Fruit fly (Drosophila melanogaster) whole organism, adult: Measurements from ENCODE around the gene ck.
A peak's percentile ranks its signal among the peaks of the same experiment; 100 is the strongest.

Source experiments
- CG11617 ChIP-seq: fragments of 200-800 bp; sonication (Bioruptor generic); optimal IDR thresholded peaks from 2 replicates; lab custom pipeline; 2017; ENCODE audit warnings: mild to moderate bottlenecking, missing biosample characterization, missing genetic modification reagents, missing genetic modification characterization
- CG12768 ChIP-seq: fragments of 200-800 bp; sonication (Bioruptor generic); optimal IDR thresholded peaks from 2 replicates; lab custom pipeline; 2017; ENCODE audit warnings: missing biosample characterization, missing genetic modification characterization, mild to moderate bottlenecking, moderate library complexity, missing genetic modification reagents
- CG14711 ChIP-seq: fragments of 200-800 bp; sonication (Bioruptor generic); optimal IDR thresholded peaks from 2 replicates; lab custom pipeline; 2018; ENCODE audit warnings: missing biosample characterization, mild to moderate bottlenecking, missing genetic modification characterization, moderate library complexity
- CG1620 ChIP-seq: fragments of 200-800 bp; sonication (Bioruptor generic); optimal IDR thresholded peaks from 2 replicates; lab custom pipeline; 2016; ENCODE audit warnings: missing biosample characterization, missing genetic modification characterization
- CG33017 ChIP-seq: fragments of 200-800 bp; sonication (Bioruptor generic); optimal IDR thresholded peaks from 2 replicates; lab custom pipeline; 2018; ENCODE audit warnings: missing biosample characterization, mild to moderate bottlenecking, missing genetic modification characterization, moderate library complexity
- CG5204 ChIP-seq: fragments of 200-800 bp; sonication (Bioruptor generic); optimal IDR thresholded peaks from 2 replicates; lab custom pipeline; 2016; ENCODE audit warnings: missing biosample characterization, missing genetic modification characterization
- CG7045 ChIP-seq: fragments of 200-800 bp; sonication (Bioruptor generic); optimal IDR thresholded peaks from 2 replicates; lab custom pipeline; 2017; ENCODE audit warnings: missing biosample characterization, mild to moderate bottlenecking, missing genetic modification characterization
- CG7101 ChIP-seq: fragments of 200-800 bp; sonication (Bioruptor generic); optimal IDR thresholded peaks from 2 replicates; lab custom pipeline; 2018; ENCODE audit warnings: missing biosample characterization, mild to moderate bottlenecking, missing genetic modification characterization, moderate library complexity
- Clk ChIP-seq: fragments of 200-800 bp; sonication (Bioruptor generic); optimal IDR thresholded peaks from 2 replicates; lab custom pipeline; 2017; ENCODE audit warnings: missing biosample characterization, missing genetic modification characterization
- Crg-1 ChIP-seq: fragments of 200-800 bp; sonication (Bioruptor generic); optimal IDR thresholded peaks from 2 replicates; lab custom pipeline; 2016; ENCODE audit warnings: missing biosample characterization, missing genetic modification characterization
- Hr96 ChIP-seq: fragments of 200-800 bp; sonication (Bioruptor generic); optimal IDR thresholded peaks from 2 replicates; lab custom pipeline; 2016; ENCODE audit warnings: missing biosample characterization, missing genetic modification characterization
- Mnt ChIP-seq: fragments of 200-800 bp; sonication (Bioruptor generic); optimal IDR thresholded peaks from 2 replicates; lab custom pipeline; 2016; ENCODE audit warnings: missing biosample characterization, mild to moderate bottlenecking, missing genetic modification characterization
- bab1 ChIP-seq: fragments of 200-800 bp; sonication (Bioruptor generic); optimal IDR thresholded peaks from 3 replicates; lab custom pipeline; 2019; ENCODE audit warnings: missing biosample characterization, mild to moderate bottlenecking, missing genetic modification characterization, moderate library complexity
- cic ChIP-seq: fragments of 200-800 bp; sonication (Bioruptor generic); optimal IDR thresholded peaks from 2 replicates; lab custom pipeline; 2017; ENCODE audit warnings: missing biosample characterization, mild to moderate bottlenecking, missing genetic modification characterization, moderate library complexity
- cnc ChIP-seq, 2 experiments: fragments of >200 bp; optimal IDR thresholded peaks; 2 replicates each; lab custom pipeline; 2017
- kay ChIP-seq: fragments of 200-800 bp; sonication (Bioruptor generic); peaks from one replicate; lab custom pipeline; 2016; ENCODE audit warnings: missing biosample characterization, missing genetic modification characterization, borderline replicate concordance
- ovo ChIP-seq: fragments of 200-800 bp; sonication (Bioruptor generic); optimal IDR thresholded peaks from 2 replicates; lab custom pipeline; 2016; ENCODE audit warnings: missing biosample characterization, missing genetic modification characterization
- pad ChIP-seq: fragments of 200-800 bp; sonication (Bioruptor generic); optimal IDR thresholded peaks from 3 replicates; lab custom pipeline; 2017; ENCODE audit warnings: missing biosample characterization, missing genetic modification characterization, mild to moderate bottlenecking, moderate library complexity, missing genetic modification reagents
- tj ChIP-seq: fragments of 200-800 bp; sonication (Bioruptor generic); optimal IDR thresholded peaks from 3 replicates; lab custom pipeline; 2017; ENCODE audit warnings: missing biosample characterization, mild to moderate bottlenecking, missing genetic modification characterization, moderate library complexity
- toe ChIP-seq: fragments of 200-800 bp; sonication (Bioruptor generic); optimal IDR thresholded peaks from 2 replicates; lab custom pipeline; 2016; ENCODE audit warnings: missing biosample characterization, missing genetic modification characterization

ck gene

DNA sequence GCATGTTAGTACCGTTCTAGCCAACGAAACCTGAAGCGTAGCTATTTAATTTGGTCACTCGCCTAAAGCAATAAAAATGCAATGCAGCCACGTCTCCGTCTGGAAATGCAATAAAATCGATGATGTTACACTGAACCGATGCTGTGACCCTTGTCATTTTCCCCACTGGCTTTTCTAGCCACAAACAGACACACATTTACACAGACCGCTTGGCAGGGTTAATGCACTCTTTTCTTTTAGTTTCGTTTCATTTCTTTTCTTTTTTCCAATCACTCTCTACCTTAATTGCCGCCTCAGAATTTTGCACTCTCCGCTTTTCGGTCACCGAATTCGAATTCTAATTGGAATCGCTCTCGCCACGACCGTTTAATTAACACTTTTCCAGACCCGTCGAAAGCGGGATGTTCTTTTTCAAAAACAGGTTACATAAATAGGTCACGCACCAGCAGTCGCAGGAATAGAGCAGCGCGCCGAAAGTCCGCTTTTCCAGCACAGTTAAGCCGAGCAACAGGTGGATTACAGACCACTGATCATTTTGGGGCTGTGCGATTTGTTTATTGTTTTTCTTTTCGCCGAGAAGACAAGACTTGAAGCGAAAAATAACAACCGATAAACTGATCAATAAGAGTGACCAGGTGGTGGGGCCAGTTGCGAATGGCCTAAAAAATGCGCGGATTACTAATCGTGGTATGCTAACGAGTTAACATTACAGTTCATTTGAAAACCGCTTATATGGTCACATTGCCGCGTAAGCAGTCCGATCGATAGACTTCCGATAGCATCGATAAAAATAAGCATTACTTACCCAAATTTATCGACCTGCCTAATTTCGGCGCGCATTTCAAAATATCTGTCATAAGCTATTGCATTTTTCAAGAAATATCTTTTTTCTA, at the start of gene ck:
TSS of gene ck (minus strand) at position 638 of the 893 bp plus-strand sequence.
- peak; percentile 1 for TF ChIP-seq pad (GFP tag; lab: Kevin White, UChicago)
- no peak for TF ChIP-seq ovo (GFP tag; lab: Kevin White, UChicago)
- no peak for TF ChIP-seq cnc (optimal IDR thresholded peaks at IDR 0.05; lab: Kevin White, UChicago)
- TF ChIP-seq bab1 (GFP tag; lab: Kevin White, UChicago): peak; percentile 10
- no peak for TF ChIP-seq CG12768 (GFP tag; lab: Kevin White, UChicago)
- no peak for TF ChIP-seq Crg-1

DNA sequence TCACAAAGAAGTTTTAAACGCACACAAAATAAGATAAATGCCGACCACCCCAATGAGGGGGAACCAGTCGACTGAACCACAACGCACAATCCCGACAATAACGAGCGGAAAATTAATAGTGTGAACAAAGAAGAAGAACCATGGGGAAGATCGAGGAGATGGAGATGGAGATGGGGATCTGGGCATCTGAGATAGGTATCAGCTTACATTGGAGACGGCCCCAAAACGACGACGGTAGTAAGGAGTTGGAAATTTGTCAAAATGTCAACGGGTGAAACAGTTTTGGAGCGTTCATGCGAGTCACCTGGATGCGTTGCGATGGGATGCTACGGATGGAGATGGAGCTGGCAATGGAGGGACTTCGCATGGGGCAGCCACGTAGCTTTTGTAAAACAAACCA, 49.6 kb upstream of the ck start:
- TF ChIP-seq toe (GFP tag; lab: Kevin White, UChicago) (no peak), pad (GFP tag; lab: Kevin White, UChicago) (no peak), Clk (GFP tag; lab: Kevin White, UChicago) (no peak)

DNA sequence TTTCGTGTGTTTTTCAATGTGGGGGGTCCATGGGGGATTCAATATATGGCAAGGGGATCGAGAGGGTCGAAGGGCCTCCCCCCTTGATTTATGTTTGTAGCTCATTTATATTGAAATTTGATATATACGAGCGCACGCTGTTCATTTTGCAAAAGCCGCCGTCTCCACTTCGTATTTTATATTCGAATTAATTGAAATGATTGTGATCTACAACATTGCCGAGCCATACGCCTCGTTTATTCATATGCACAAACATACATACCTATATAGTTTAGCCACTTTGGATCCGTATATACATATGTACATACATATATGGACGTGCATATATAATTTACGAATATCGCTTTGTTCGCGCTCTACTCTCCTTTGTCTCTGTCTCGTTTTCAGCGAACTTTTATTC, 48.4 kb upstream of the ck start:
- TF ChIP-seq CG1620: no peak
- no peak for TF ChIP-seq CG7045 (GFP tag; lab: Kevin White, UChicago)
- TF ChIP-seq cnc (optimal IDR thresholded peaks at IDR 0.05; lab: Kevin White, UChicago): no peak
- TF ChIP-seq tj (GFP tag; lab: Kevin White, UChicago): no peak
- no peak for TF ChIP-seq cic (GFP tag; lab: Kevin White, UChicago)
- no peak for TF ChIP-seq bab1 (GFP tag; lab: Kevin White, UChicago)
- no peak for TF ChIP-seq toe (GFP tag; lab: Kevin White, UChicago)
- TF ChIP-seq Mnt: no peak
- no peak for TF ChIP-seq Clk (GFP tag; lab: Kevin White, UChicago)
- no peak for TF ChIP-seq CG5204 (GFP tag; lab: Kevin White, UChicago)
- TF ChIP-seq ovo (GFP tag; lab: Kevin White, UChicago): no peak
- TF ChIP-seq CG12768 (GFP tag; lab: Kevin White, UChicago): no peak

DNA sequence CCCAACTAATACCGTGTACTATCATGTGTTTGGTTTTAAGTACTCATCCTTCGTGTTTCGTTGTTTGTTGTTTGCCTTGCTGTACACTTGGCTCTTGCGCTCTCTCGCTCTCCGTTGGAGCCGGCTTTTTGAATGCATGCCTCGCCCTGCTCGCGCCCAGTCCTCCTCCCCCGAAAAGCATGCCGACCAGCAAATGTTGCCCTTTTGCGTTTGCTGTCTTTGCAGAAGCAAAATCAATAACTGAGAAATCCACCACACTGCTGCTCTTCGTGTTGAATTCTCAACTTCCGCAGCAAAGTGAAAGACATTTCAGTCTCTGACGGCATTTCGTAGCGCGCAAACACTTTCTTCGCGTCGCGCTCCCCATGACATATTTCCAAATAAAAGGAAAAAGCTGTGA, 16.8 kb upstream of the ck start, which contains the start of gene wwk:
TSS of gene wwk (plus strand) at position 312 of the 400 bp plus-strand sequence.
- TF ChIP-seq toe (GFP tag; lab: Kevin White, UChicago): no peak
- TF ChIP-seq CG12768 (GFP tag; lab: Kevin White, UChicago): no peak
- no peak for TF ChIP-seq ovo (GFP tag; lab: Kevin White, UChicago)
- TF ChIP-seq bab1 (GFP tag; lab: Kevin White, UChicago): no peak
- TF ChIP-seq pad (GFP tag; lab: Kevin White, UChicago): no peak

DNA sequence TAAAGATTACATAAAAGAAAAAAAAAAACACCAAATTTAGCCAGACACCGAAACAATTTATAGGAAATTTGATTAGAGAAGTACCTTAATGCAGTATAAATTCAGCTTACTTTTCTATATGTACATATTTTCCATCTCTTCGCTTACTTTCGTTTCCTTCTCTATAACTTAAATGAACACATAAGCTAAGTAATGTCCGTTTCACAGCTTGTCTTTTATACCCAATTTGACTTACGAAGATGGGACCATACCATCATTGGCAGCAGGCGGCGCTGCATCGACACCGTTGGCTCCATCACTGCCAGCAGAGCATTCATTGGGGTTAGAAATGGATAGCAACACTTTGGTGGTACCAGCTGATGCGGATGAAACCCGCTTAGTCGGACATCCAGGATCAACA, 12.6 kb upstream of the ck start, which contains the start of gene vig:
TSS of gene vig (minus strand) at position 101 of the 400 bp plus-strand sequence.
- TF ChIP-seq cic (GFP tag; lab: Kevin White, UChicago): no peak
- TF ChIP-seq CG14711 (tag; lab: Kevin White, UChicago): no peak
- no peak for TF ChIP-seq Hr96
- TF ChIP-seq cnc (optimal IDR thresholded peaks at IDR 0.05; lab: Kevin White, UChicago): no peak
- no peak for TF ChIP-seq CG11617 (GFP tag; lab: Kevin White, UChicago)
- no peak for TF ChIP-seq ovo (GFP tag; lab: Kevin White, UChicago)

DNA sequence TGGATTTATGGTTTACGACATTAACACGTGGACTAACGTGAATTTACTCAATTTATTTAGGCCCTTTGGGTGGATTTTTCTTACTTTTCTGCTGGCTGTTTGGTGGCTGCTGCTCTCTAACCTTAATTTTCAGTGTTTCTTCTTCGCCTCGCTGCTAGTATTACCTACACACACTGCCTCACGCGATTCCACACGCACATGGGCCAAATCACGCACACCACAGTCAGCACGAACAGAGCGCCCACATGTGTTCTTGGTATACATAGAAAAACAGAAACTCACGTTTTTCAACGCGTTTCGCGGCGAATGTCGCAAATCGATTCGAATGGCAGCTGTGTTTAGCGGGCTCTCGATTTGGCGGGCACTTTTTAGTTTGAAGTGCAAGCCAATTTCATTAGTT, 10.2 kb upstream of the ck start:
- TF ChIP-seq Clk (GFP tag; lab: Kevin White, UChicago): peak; percentile 75
- TF ChIP-seq CG7101 (tag; lab: Kevin White, UChicago): peak; percentile 54
- peak; percentile 60 for TF ChIP-seq CG1620
- TF ChIP-seq bab1 (GFP tag; lab: Kevin White, UChicago): peak; percentile 61
- peak; percentile 42 for TF ChIP-seq pad (GFP tag; lab: Kevin White, UChicago)
- TF ChIP-seq CG5204 (GFP tag; lab: Kevin White, UChicago): no peak
- TF ChIP-seq CG7045 (GFP tag; lab: Kevin White, UChicago): peak; percentile 38
- no peak for TF ChIP-seq CG12768 (GFP tag; lab: Kevin White, UChicago)
- peak; percentile 77 for TF ChIP-seq tj (GFP tag; lab: Kevin White, UChicago)
- peak; percentile 60 for TF ChIP-seq CG14711 (tag; lab: Kevin White, UChicago)
- peak; percentile 18 for TF ChIP-seq ovo (GFP tag; lab: Kevin White, UChicago)
- no peak for TF ChIP-seq CG33017 (tag; lab: Kevin White, UChicago)
- TF ChIP-seq cic (GFP tag; lab: Kevin White, UChicago): peak; percentile 92
- TF ChIP-seq Crg-1: peak; percentile 67
- no peak for TF ChIP-seq kay (GFP tag; lab: Kevin White, UChicago)
- TF ChIP-seq toe (GFP tag; lab: Kevin White, UChicago): peak; percentile 30
- peak; percentile 100 for TF ChIP-seq Mnt
- TF ChIP-seq cnc (optimal IDR thresholded peaks at IDR 0.05; lab: Kevin White, UChicago): no peak

DNA sequence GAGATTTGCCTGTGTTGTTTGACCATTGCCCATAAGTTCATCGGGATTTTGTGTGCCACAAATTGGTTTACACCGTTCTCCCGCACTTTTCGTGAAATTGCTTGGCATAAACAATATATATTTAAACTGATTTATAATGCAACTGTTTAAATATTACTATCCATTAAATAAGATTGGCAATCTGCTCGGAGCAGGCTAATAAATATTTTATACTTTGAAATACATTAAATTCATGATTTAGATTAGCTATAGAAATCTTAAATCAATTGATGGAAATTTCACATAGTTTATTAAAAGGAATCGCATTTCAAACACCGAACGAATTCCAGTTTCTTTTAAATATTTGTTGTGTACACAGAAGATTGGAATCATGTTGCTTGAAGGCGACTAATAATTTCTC, 8.5 kb upstream of the ck start:
- TF ChIP-seq cnc (optimal IDR thresholded peaks at IDR 0.05; lab: Kevin White, UChicago) (no peak), pad (GFP tag; lab: Kevin White, UChicago) (no peak), CG5204 (GFP tag; lab: Kevin White, UChicago) (no peak), CG1620 (no peak), CG11617 (GFP tag; lab: Kevin White, UChicago) (no peak), CG7101 (tag; lab: Kevin White, UChicago) (no peak), ovo (GFP tag; lab: Kevin White, UChicago) (no peak), CG14711 (tag; lab: Kevin White, UChicago) (no peak), Crg-1 (no peak), Hr96 (no peak), bab1 (GFP tag; lab: Kevin White, UChicago) (no peak), toe (GFP tag; lab: Kevin White, UChicago) (no peak)
